Worm (Caenorhabditis elegans) whole organism, L1 larva: ENCODE data around the gene dsl-1.

ENCODE experiments used
- C04F5.9 ChIP-seq: sonication (generic microtip); optimal IDR thresholded peaks from 2 replicates; lab custom pipeline; 2016; ENCODE audit warnings: missing genetic modification characterization, missing compliant biosample characterization
- lir-3 ChIP-seq: sonication (generic microtip); optimal IDR thresholded peaks from 2 replicates; lab custom pipeline; 2016; ENCODE audit warnings: mild to moderate bottlenecking, missing genetic modification characterization, moderate library complexity, missing compliant biosample characterization; ENCODE audit not compliant: poor library complexity
- nhr-237 ChIP-seq: fragments of 150-350 bp; optimal IDR thresholded peaks from 2 replicates; lab custom pipeline; 2014; ENCODE audit warnings: missing biosample characterization, missing genetic modification characterization
- nhr-28 ChIP-seq: fragments of 150-350 bp; optimal IDR thresholded peaks from 2 replicates; lab custom pipeline; 2014; ENCODE audit warnings: missing biosample characterization, missing genetic modification characterization
- rnt-1 ChIP-seq: sonication (generic microtip); optimal IDR thresholded peaks from 2 replicates; lab custom pipeline; 2016; ENCODE audit warnings: mild to moderate bottlenecking, missing genetic modification characterization, moderate library complexity, missing compliant biosample characterization
- unc-130 ChIP-seq: fragments of 150-350 bp; optimal IDR thresholded peaks from 2 replicates; lab custom pipeline; 2017; ENCODE audit warnings: missing biosample characterization, missing genetic modification characterization, inconsistent platforms
- ztf-4 ChIP-seq: fragments of 150-350 bp; optimal IDR thresholded peaks from 2 replicates; lab custom pipeline; 2014; ENCODE audit warnings: missing biosample characterization, missing genetic modification characterization

ce11 chrIV:1207980-1208379, at the start of gene dsl-1:
- TF ChIP-seq nhr-237 (tag; lab: Kevin White, UChicago): no peak
- no peak for TF ChIP-seq C04F5.9 (tag; lab: Kevin White, UChicago)
- TF ChIP-seq rnt-1 (tag; lab: Kevin White, UChicago): no peak
- no peak for TF ChIP-seq unc-130 (tag; lab: Kevin White, UChicago)
- no peak for TF ChIP-seq lir-3 (tag; lab: Kevin White, UChicago)
- TF ChIP-seq nhr-28: no peak
- no peak for TF ChIP-seq ztf-4 (tag; lab: Kevin White, UChicago)
